Fruit fly (Drosophila melanogaster): ENCODE data around the gene CG5404.
A peak's percentile ranks its signal among the peaks of the same experiment; 100 is the strongest.

The CG5404 gene

dm6 chr3R:15704376-15704775 is at the start of gene CG5404:
Gene CG5404, plus strand, starts transcription at chr3R:15704676.
- TF ChIP-seq ttk (GFP tag; IDR thresholded peaks at IDR 0.05), result no peak
- no peak for TF ChIP-seq CG10274 (GFP tag; optimal IDR thresholded peaks at IDR 0.05)

DNA sequence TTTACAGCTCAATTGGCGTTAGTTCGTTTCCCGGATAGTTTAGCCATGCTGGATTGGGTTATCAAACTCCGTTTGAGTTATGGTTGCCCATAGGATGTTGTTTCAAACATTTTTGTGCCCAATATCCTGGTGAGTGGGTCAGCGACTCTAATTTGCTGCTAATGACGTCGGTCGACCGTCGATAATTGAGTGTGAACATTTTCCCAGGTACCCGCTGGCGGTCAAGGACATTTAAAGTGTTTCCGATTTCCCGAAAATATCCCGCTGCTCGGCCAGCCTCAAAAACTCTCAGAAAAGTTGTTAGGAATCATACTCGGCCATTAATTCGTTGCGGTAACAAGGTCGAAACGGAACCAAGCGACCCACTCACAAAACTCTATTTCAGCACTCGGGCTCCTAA is 49.6 kb upstream of the CG5404 start:
- TF ChIP-seq tin (GFP tag; optimal IDR thresholded peaks at IDR 0.05) (no peak), zen (tag; optimal IDR thresholded peaks at IDR 0.05) (peak; percentile 97), CG5245 (GFP tag; optimal IDR thresholded peaks at IDR 0.05) (no peak), prd (optimal IDR thresholded peaks at IDR 0.05) (no peak), prd (GFP tag; IDR thresholded peaks at IDR 0.05) (peak; percentile 44; the same call in 1 of the 3 replicates), tll (GFP tag; optimal IDR thresholded peaks at IDR 0.05) (peak in 1 of 2 experiments; percentile 59), cad (GFP tag; optimal IDR thresholded peaks at IDR 0.05) (peak; percentile 47)

- no peak for TF ChIP-seq CG15601 (tag; optimal IDR thresholded peaks at IDR 0.05)
- TF ChIP-seq Xrp1 (GFP tag; IDR thresholded peaks at IDR 0.05), result peak; percentile 51; the same call in 1 of the 2 replicates
- no peak for TF ChIP-seq TFAM (GFP tag; optimal IDR thresholded peaks at IDR 0.05)
- no peak for TF ChIP-seq pan (optimal IDR thresholded peaks at IDR 0.05)
- no peak for TF ChIP-seq pan (GFP tag; optimal IDR thresholded peaks at IDR 0.05 in 1 of 2, IDR thresholded peaks at IDR 0.05 in 1 of 2)
- peak; percentile 80 for TF ChIP-seq sens (GFP tag)
- no peak for TF ChIP-seq Gug (GFP tag; IDR thresholded peaks at IDR 0.05)
- peak; percentile 5 for TF ChIP-seq CG2712 (tag; optimal IDR thresholded peaks at IDR 0.05)
- peak; percentile 10 for TF ChIP-seq dmrt11E (tag; optimal IDR thresholded peaks at IDR 0.05)
- no peak for TF ChIP-seq Abd-B (GFP tag; optimal IDR thresholded peaks at IDR 0.05)
- TF ChIP-seq Awh (GFP tag; IDR thresholded peaks at IDR 0.05), result no peak
- TF ChIP-seq gem (tag; optimal IDR thresholded peaks at IDR 0.05), result peak; percentile 2
- TF ChIP-seq phol (tag; optimal IDR thresholded peaks at IDR 0.05), result peak; percentile 1
- TF ChIP-seq ftz-f1 (GFP tag; optimal IDR thresholded peaks at IDR 0.05), result no peak
- no peak for TF ChIP-seq Elba2 (GFP tag; optimal IDR thresholded peaks at IDR 0.05)
- TF ChIP-seq Med (GFP tag), result peak; percentile 70
- 0 out of 3 replicates have a peak, but pooled peaks have one; percentile 13 for TF ChIP-seq row (GFP tag; IDR thresholded peaks at IDR 0.05)
- TF ChIP-seq zfh1 (GFP tag; IDR thresholded peaks at IDR 0.05), result 0 out of 3 replicates have a peak, but pooled peaks have one; percentile 7
Observed at dm6 chr3R:15655415-15655814, 49.1 kb upstream of the CG5404 start.

- TF ChIP-seq twi (tag; optimal IDR thresholded peaks at IDR 0.05) (peak; percentile 33), sc (optimal IDR thresholded peaks at IDR 0.05) (no peak), sc (GFP tag; optimal IDR thresholded peaks at IDR 0.05) (no peak), sens (GFP tag) (peak; percentile 0), CG11504 (tag; optimal IDR thresholded peaks at IDR 0.05) (peak; percentile 2), stwl (tag; optimal IDR thresholded peaks at IDR 0.05) (peak; percentile 83), exex (tag; optimal IDR thresholded peaks at IDR 0.05) (no peak), pros (GFP tag; optimal IDR thresholded peaks at IDR 0.05) (peak; percentile 82)
Observed at dm6 chr3R:15660460-15660859, 44.0 kb upstream of the CG5404 start.

All from whole organism, embryonic.